Worm (Caenorhabditis elegans): ENCODE measurements around the gene ant-1.3.

The ant-1.3 gene

DNA sequence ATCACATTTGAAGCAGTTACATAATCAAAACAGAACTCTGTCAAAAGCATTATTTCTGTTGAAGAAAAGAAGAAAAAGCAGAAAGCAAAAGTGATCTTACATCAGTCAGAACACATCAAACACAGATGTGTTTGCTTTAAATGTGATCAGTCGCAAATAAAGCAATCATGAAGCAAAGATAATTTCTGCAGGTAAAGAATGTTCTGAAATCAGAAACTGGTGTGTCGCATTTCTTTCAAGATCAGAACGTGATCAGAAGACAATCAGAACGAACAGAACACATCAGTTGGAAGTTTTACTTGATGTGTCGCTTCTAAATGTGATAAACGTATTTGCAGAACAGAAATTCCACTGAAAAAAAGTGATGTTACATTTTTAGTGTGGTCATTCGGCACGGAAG is 10.0 kb downstream of the ant-1.3 start:
- TF ChIP-seq blmp-1 (tag; optimal IDR thresholded peaks at IDR 0.05) = no peak
- no peak for TF ChIP-seq nhr-90 (tag; optimal IDR thresholded peaks at IDR 0.05; ENCODE audit: poor library complexity)
- TF ChIP-seq jun-1 (tag; optimal IDR thresholded peaks at IDR 0.05) = no peak
- TF ChIP-seq ceh-8 (GFP tag; optimal IDR thresholded peaks at IDR 0.05) = no peak
- TF ChIP-seq ceh-63 (GFP tag; optimal IDR thresholded peaks at IDR 0.05) = no peak
- TF ChIP-seq efl-1 (optimal IDR thresholded peaks at IDR 0.05) = no peak
- TF ChIP-seq efl-1 (GFP tag; optimal IDR thresholded peaks at IDR 0.05 in 1 of 2) = no peak

ce11 chrIV:9697869-9698268 is 11.2 kb downstream of the ant-1.3 start:
- no peak for TF ChIP-seq ceh-88 (GFP tag; IDR thresholded peaks at IDR 0.05)
- no peak for TF ChIP-seq elt-3 (tag; optimal IDR thresholded peaks at IDR 0.05)
- no peak for TF ChIP-seq elt-2 (tag; optimal IDR thresholded peaks at IDR 0.05)
- no peak for TF ChIP-seq F16B12.6 (tag; optimal IDR thresholded peaks at IDR 0.05)

ce11 chrIV:9696513-9696912 is 12.6 kb downstream of the ant-1.3 start:
- TF ChIP-seq hlh-4 (tag; optimal IDR thresholded peaks at IDR 0.05) (no peak), unc-86 (tag; optimal IDR thresholded peaks at IDR 0.05) (no peak), C34B4.2 (tag; optimal IDR thresholded peaks at IDR 0.05) (no peak), lin-35 (GFP tag; optimal IDR thresholded peaks at IDR 0.05) (no peak), elt-3 (tag; optimal IDR thresholded peaks at IDR 0.05) (no peak), elt-2 (tag; optimal IDR thresholded peaks at IDR 0.05) (no peak), nhr-11 (tag; optimal IDR thresholded peaks at IDR 0.05) (no peak), nhr-85 (tag) (no peak), sptf-1 (tag; optimal IDR thresholded peaks at IDR 0.05) (no peak), ceh-63 (GFP tag; optimal IDR thresholded peaks at IDR 0.05) (no peak), C16A3.4 (tag; optimal IDR thresholded peaks at IDR 0.05) (no peak), ceh-90 (tag; optimal IDR thresholded peaks at IDR 0.05) (no peak)

DNA sequence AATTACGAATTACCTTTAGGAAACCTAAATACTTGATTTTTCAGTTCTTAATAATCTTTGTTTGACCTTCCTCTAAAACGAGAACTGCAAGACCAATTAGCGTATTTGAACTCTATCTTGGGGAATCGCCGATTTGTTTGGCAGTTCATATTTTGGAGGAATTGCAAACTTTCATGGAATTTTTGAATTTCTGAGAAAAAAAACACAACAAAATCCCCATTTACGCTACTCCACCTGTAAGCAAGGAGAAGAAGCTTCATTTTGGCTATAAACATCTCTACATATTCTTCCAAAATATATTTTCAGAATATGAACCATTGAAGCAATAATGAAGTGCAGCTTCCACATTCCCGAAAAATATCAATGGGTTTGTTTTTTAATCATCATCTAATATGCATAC is 16.2 kb downstream of the ant-1.3 start, which contains the start of gene twk-9:
twk-9 (plus strand) TSS at position 301 of the 400 bp plus-strand sequence.
- TF ChIP-seq nhr-11 (tag; optimal IDR thresholded peaks at IDR 0.05) (no peak), mdl-1 (tag; optimal IDR thresholded peaks at IDR 0.05) (no peak), ets-5 (GFP tag; IDR thresholded peaks at IDR 0.05) (no peak), F16B12.6 (tag; optimal IDR thresholded peaks at IDR 0.05) (no peak), pqm-1 (tag; optimal IDR thresholded peaks at IDR 0.05) (no peak), C16A3.4 (tag; optimal IDR thresholded peaks at IDR 0.05) (no peak), dsc-1 (tag; optimal IDR thresholded peaks at IDR 0.05) (no peak), elt-3 (tag; optimal IDR thresholded peaks at IDR 0.05) (no peak), irx-1 (tag; optimal IDR thresholded peaks at IDR 0.05) (no peak), nhr-84 (tag; optimal IDR thresholded peaks at IDR 0.05) (no peak), C04F5.9 (tag; optimal IDR thresholded peaks at IDR 0.05) (no peak), swsn-7 (tag; optimal IDR thresholded peaks at IDR 0.05) (no peak), lsy-2 (tag; optimal IDR thresholded peaks at IDR 0.05) (no peak), unc-30 (tag; optimal IDR thresholded peaks at IDR 0.05) (no peak), Y116A8C.19 (tag; optimal IDR thresholded peaks at IDR 0.05; ENCODE audit: borderline replicate concordance) (no peak)

ce11 chrIV:9690644-9691043 is 18.5 kb downstream of the ant-1.3 start, which contains the start of gene sdz-36:
Gene sdz-36, plus strand, starts transcription at chrIV:9690944.
- no peak for TF ChIP-seq Y116A8C.19 (tag; optimal IDR thresholded peaks at IDR 0.05; ENCODE audit: borderline replicate concordance)
- no peak for TF ChIP-seq lin-13 (GFP tag; optimal IDR thresholded peaks at IDR 0.05)
- no peak for TF ChIP-seq lin-35 (GFP tag; optimal IDR thresholded peaks at IDR 0.05)
- no peak for TF ChIP-seq ceh-88 (GFP tag; IDR thresholded peaks at IDR 0.05)
- no peak for TF ChIP-seq zag-1 (tag; optimal IDR thresholded peaks at IDR 0.05)
- no peak for TF ChIP-seq nhr-47 (tag; optimal IDR thresholded peaks at IDR 0.05)
- TF ChIP-seq egl-13 (tag; optimal IDR thresholded peaks at IDR 0.05) = no peak
- TF ChIP-seq dpl-1 (GFP tag; optimal IDR thresholded peaks at IDR 0.05) = no peak
- TF ChIP-seq nhr-20 (tag; optimal IDR thresholded peaks at IDR 0.05) = no peak
